Worm (Caenorhabditis elegans): ENCODE measurements around the gene abhd-5.2.

ce11 chrV:4851969-4852368, 7.5 kb downstream of the abhd-5.2 start:
- no peak for TF ChIP-seq ztf-11 (tag; optimal IDR thresholded peaks at IDR 0.05)
- TF ChIP-seq aly-2 (tag; optimal IDR thresholded peaks at IDR 0.05): no peak
- no peak for TF ChIP-seq pag-3 (tag; optimal IDR thresholded peaks at IDR 0.05; ENCODE audit: borderline replicate concordance, insufficient read depth)
- TF ChIP-seq lin-13 (GFP tag; optimal IDR thresholded peaks at IDR 0.05): no peak
- TF ChIP-seq unc-62 (GFP tag; optimal IDR thresholded peaks at IDR 0.05): no peak
- TF ChIP-seq C16A3.4 (tag; optimal IDR thresholded peaks at IDR 0.05): no peak
- TF ChIP-seq ama-1 (optimal IDR thresholded peaks at IDR 0.05): no peak
- no peak for TF ChIP-seq Y116A8C.19 (tag; optimal IDR thresholded peaks at IDR 0.05; ENCODE audit: borderline replicate concordance)
- TF ChIP-seq lin-14 (GFP tag; optimal IDR thresholded peaks at IDR 0.05): no peak
- TF ChIP-seq nhr-11 (tag; optimal IDR thresholded peaks at IDR 0.05): no peak

All from whole organism, L1 larva.